Worm (Caenorhabditis elegans) whole organism, L2 larva: ENCODE results near the gene fbxa-53.

ENCODE experiments used
- aly-2 ChIP-seq: fragments of 150-350 bp; optimal IDR thresholded peaks from 2 replicates; lab custom pipeline; 2014; ENCODE audit warnings: missing biosample characterization, missing genetic modification characterization
- ama-1 ChIP-seq: fragments of 150-350 bp; optimal IDR thresholded peaks from 2 replicates; lab custom pipeline; 2018; ENCODE audit warnings: inconsistent platforms
- ceh-82 ChIP-seq: fragments of 150-350 bp; optimal IDR thresholded peaks from 2 replicates; lab custom pipeline; 2014; ENCODE audit warnings: missing biosample characterization, missing genetic modification characterization
- elt-3 ChIP-seq: sonication (generic microtip); optimal IDR thresholded peaks from 2 replicates; lab custom pipeline; 2017; ENCODE audit warnings: missing biosample characterization, missing genetic modification characterization
- snpc-4 ChIP-seq: fragments of 150-350 bp; optimal IDR thresholded peaks from 2 replicates; lab custom pipeline; 2014; ENCODE audit warnings: missing biosample characterization, missing genetic modification characterization
- zag-1 ChIP-seq: fragments of 150-350 bp; optimal IDR thresholded peaks from 2 replicates; lab custom pipeline; 2014; ENCODE audit warnings: missing biosample characterization, missing genetic modification characterization

ce11 chrX:1678021-1678420 is 40.4 kb downstream of the fbxa-53 start, which contains the start of gene fbxa-170:
- TF ChIP-seq ama-1 (no peak), zag-1 (no peak), ceh-82 (tag; lab: Kevin White, UChicago) (no peak), snpc-4 (tag; lab: Kevin White, UChicago) (no peak), elt-3 (no peak), aly-2 (tag; lab: Kevin White, UChicago) (no peak)
